Fruit fly (Drosophila melanogaster) Kc167 (cell line): ENCODE measurements around the gene P58IPK.

Experiments used
- Sin3A ChIP-seq: fragments of >200 bp; optimal IDR thresholded peaks from 2 replicates; lab custom pipeline; 2018; ENCODE audit warnings: missing external identifiers
- h ChIP-seq: fragments of >200 bp; optimal IDR thresholded peaks from 3 replicates; lab custom pipeline; 2018; ENCODE audit warnings: missing external identifiers

- TF ChIP-seq Sin3A (no peak), h (lab: Kevin White, UChicago) (no peak)
These were observed 9.2 kb upstream of the P58IPK start, which contains the start of the genes Kap-alpha3 and Son for dm6 chr3R:9577382-9578137.
